Worm (Caenorhabditis elegans) whole organism, L4 larva: ENCODE data around the gene rpn-5.

Experiments
- F10B5.3 ChIP-seq: sonication (generic microtip); optimal IDR thresholded peaks from 2 replicates; lab custom pipeline; 2016; ENCODE audit warnings: mild to moderate bottlenecking, missing genetic modification characterization, missing compliant biosample characterization
- F37D6.2 ChIP-seq: sonication (generic microtip); optimal IDR thresholded peaks from 2 replicates; lab custom pipeline; 2016; ENCODE audit warnings: mild to moderate bottlenecking, missing genetic modification characterization, missing compliant biosample characterization
- F49E8.2 ChIP-seq: sonication (generic microtip); optimal IDR thresholded peaks from 2 replicates; lab custom pipeline; 2016; ENCODE audit warnings: missing compliant biosample characterization, mild to moderate bottlenecking, missing genetic modification characterization, borderline replicate concordance
- Y105C5A.15 ChIP-seq: fragments of 200-800 bp; sonication (Bioruptor generic); IDR thresholded peaks from 2 replicates; pipeline ENCODE4 v1.3.6; 2022; ENCODE audit warnings: missing genetic modification characterization, missing compliant biosample characterization
- Y48G9A.11 ChIP-seq: fragments of 200-800 bp; sonication (Bioruptor generic); IDR thresholded peaks from 2 replicates; pipeline ENCODE4 v1.3.6; 2022; ENCODE audit warnings: missing genetic modification reagents, missing genetic modification characterization, missing compliant biosample characterization
- aha-1 ChIP-seq: fragments of 150-350 bp; peaks from one replicate; lab custom pipeline; 2014; ENCODE audit warnings: missing biosample characterization, missing genetic modification characterization
- arid-1 ChIP-seq: fragments of 200-800 bp; sonication (Bioruptor generic); conservative IDR thresholded peaks from 2 replicates; pipeline ENCODE4 v1.3.6; 2022; ENCODE audit warnings: missing genetic modification reagents, missing genetic modification characterization, missing compliant biosample characterization
- ceh-62 ChIP-seq: sonication (generic microtip); optimal IDR thresholded peaks from 2 replicates; lab custom pipeline; 2017; ENCODE audit warnings: missing biosample characterization, missing genetic modification characterization
- daf-16 ChIP-seq, 3 experiments: sonication (generic microtip); optimal IDR thresholded peaks; 2 replicates each; lab custom pipeline; 2016 to 2017; ENCODE audit warnings: missing genetic modification characterization in 3 of 3, missing genetic modification reagents in 3 of 3, mild to moderate bottlenecking in 2 of 3, missing compliant biosample characterization in 2 of 3, missing biosample characterization in 1 of 3, moderate library complexity in 1 of 3
- dmd-6 ChIP-seq: fragments of 200-800 bp; sonication (Bioruptor generic); IDR thresholded peaks from 2 replicates; pipeline ENCODE4 v1.3.6; 2022; ENCODE audit warnings: missing genetic modification reagents, missing genetic modification characterization, missing compliant biosample characterization
- dpl-1 ChIP-seq: fragments of 150-350 bp; optimal IDR thresholded peaks from 2 replicates; lab custom pipeline; 2014; ENCODE audit warnings: missing biosample characterization, missing genetic modification reagents, missing genetic modification characterization
- duxl-1 ChIP-seq: sonication (generic microtip); optimal IDR thresholded peaks from 2 replicates; lab custom pipeline; 2016; ENCODE audit warnings: mild to moderate bottlenecking, missing genetic modification characterization, moderate library complexity, missing compliant biosample characterization; ENCODE audit not compliant: poor library complexity
- dve-1 ChIP-seq: sonication (generic microtip); optimal IDR thresholded peaks from 2 replicates; lab custom pipeline; 2017; ENCODE audit warnings: antibody characterized with exemption, mild to moderate bottlenecking, missing genetic modification characterization, missing compliant biosample characterization; ENCODE audit not compliant: insufficient read depth
- egl-43 ChIP-seq: fragments of 200-800 bp; sonication (Bioruptor generic); IDR thresholded peaks from 2 replicates; pipeline ENCODE4 v1.3.6; 2022; ENCODE audit warnings: missing genetic modification reagents, missing genetic modification characterization, missing compliant biosample characterization
- fkh-10 ChIP-seq: fragments of 150-350 bp; optimal IDR thresholded peaks from 2 replicates; lab custom pipeline; 2014; ENCODE audit warnings: missing biosample characterization, missing genetic modification reagents, missing genetic modification characterization
- fos-1 ChIP-seq: fragments of 150-350 bp; optimal IDR thresholded peaks from 2 replicates; lab custom pipeline; 2014; ENCODE audit warnings: missing biosample characterization, missing genetic modification characterization
- hif-1 ChIP-seq, 2 experiments: sonication (generic microtip); optimal IDR thresholded peaks; 2 replicates each; lab custom pipeline; 2016 to 2017; ENCODE audit warnings: missing compliant biosample characterization in 2 of 2, missing genetic modification characterization in 2 of 2, missing genetic modification reagents in 2 of 2, missing genotype in 2 of 2, mild to moderate bottlenecking in 1 of 2
- lim-7 ChIP-seq: fragments of 200-800 bp; sonication (Bioruptor generic); IDR thresholded peaks from 2 replicates; pipeline ENCODE4 v1.3.6; 2022; ENCODE audit warnings: missing genetic modification characterization, missing compliant biosample characterization
- lin-1 ChIP-seq: fragments of 200-800 bp; sonication (Bioruptor generic); IDR thresholded peaks from 2 replicates; pipeline ENCODE4 v1.3.6; 2022; ENCODE audit warnings: missing genetic modification reagents, missing genetic modification characterization, missing compliant biosample characterization
- lin-15B ChIP-seq: fragments of 150-350 bp; sonication (generic microtip); optimal IDR thresholded peaks from 3 replicates; lab custom pipeline; 2014; ENCODE audit warnings: missing biosample characterization, missing genetic modification characterization
- lin-38 ChIP-seq: fragments of 200-800 bp; sonication (Bioruptor generic); IDR thresholded peaks from 2 replicates; pipeline ENCODE4 v1.3.6; 2022; ENCODE audit warnings: missing genetic modification reagents, missing genetic modification characterization, missing compliant biosample characterization
- lsy-2 ChIP-seq, 2 experiments: fragments of 150-350 bp in 1 of 2; sonication (generic microtip) in 1 of 2; optimal IDR thresholded peaks; 2 replicates each; lab custom pipeline; 2014 to 2017; ENCODE audit warnings: missing biosample characterization in 2 of 2, missing genetic modification characterization in 2 of 2
- madf-9 ChIP-seq: fragments of 200-800 bp; sonication (Bioruptor generic); conservative IDR thresholded peaks from 2 replicates; pipeline ENCODE4 v1.3.6; 2022; ENCODE audit warnings: missing genetic modification reagents, missing genetic modification characterization, missing compliant biosample characterization
- mep-1 ChIP-seq: fragments of 150-350 bp; sonication (generic microtip); optimal IDR thresholded peaks from 3 replicates; lab custom pipeline; 2014; ENCODE audit warnings: missing biosample characterization, missing genetic modification characterization
- mxl-3 ChIP-seq: fragments of 200-800 bp; sonication (Bioruptor generic); optimal IDR thresholded peaks from 2 replicates; lab custom pipeline; 2018; ENCODE audit warnings: mild to moderate bottlenecking, missing genetic modification characterization, missing compliant biosample characterization
- nhr-102 ChIP-seq: sonication (generic microtip); optimal IDR thresholded peaks from 2 replicates; lab custom pipeline; 2016; ENCODE audit warnings: mild to moderate bottlenecking, missing genetic modification characterization, moderate library complexity, missing compliant biosample characterization
- nhr-11 ChIP-seq: fragments of 150-350 bp; optimal IDR thresholded peaks from 2 replicates; lab custom pipeline; 2014; ENCODE audit warnings: missing biosample characterization, missing genetic modification characterization
- nhr-237 ChIP-seq: sonication (generic microtip); optimal IDR thresholded peaks from 2 replicates; lab custom pipeline; 2017; ENCODE audit warnings: missing biosample characterization, missing genetic modification characterization
- nhr-25 ChIP-seq: sonication (generic microtip); optimal IDR thresholded peaks from 2 replicates; lab custom pipeline; 2017; ENCODE audit warnings: missing genetic modification characterization, mild to moderate bottlenecking, missing compliant biosample characterization, antibody characterized with exemption, moderate library complexity, borderline replicate concordance; ENCODE audit not compliant: insufficient read depth
- nhr-28 ChIP-seq: fragments of 150-350 bp; optimal IDR thresholded peaks from 2 replicates; lab custom pipeline; 2014; ENCODE audit warnings: missing biosample characterization, missing genetic modification characterization
- nhr-48 ChIP-seq: sonication (generic microtip); optimal IDR thresholded peaks from 2 replicates; lab custom pipeline; 2016; ENCODE audit warnings: mild to moderate bottlenecking, missing genetic modification characterization, missing compliant biosample characterization
- nhr-77 ChIP-seq: fragments of 150-350 bp; optimal IDR thresholded peaks from 2 replicates; lab custom pipeline; 2014; ENCODE audit warnings: missing biosample characterization, missing genetic modification characterization
- pha-4 ChIP-seq, 2 experiments: fragments of 150-350 bp in 1 of 2; fragments of 200-800 bp in 1 of 2; sonication (Bioruptor generic) in 1 of 2; IDR thresholded peaks in 1 of 2; optimal IDR thresholded peaks in 1 of 2; 2 replicates each; pipeline versions ENCODE4 v1.3.6 to Lab custom; 2014 to 2022; ENCODE audit warnings: missing genetic modification characterization in 2 of 2, missing genetic modification reagents in 2 of 2, missing biosample characterization in 1 of 2, missing compliant biosample characterization in 1 of 2
- rbr-2 ChIP-seq: sonication (generic microtip); optimal IDR thresholded peaks from 2 replicates; lab custom pipeline; 2016; ENCODE audit warnings: missing genotype, missing genetic modification characterization, missing compliant biosample characterization
- saeg-2 ChIP-seq: fragments of 200-800 bp; sonication (Bioruptor generic); IDR thresholded peaks from 2 replicates; pipeline ENCODE4 v1.3.6; 2022; ENCODE audit warnings: missing genetic modification reagents, missing genetic modification characterization, missing compliant biosample characterization
- snpc-4 ChIP-seq: fragments of 150-350 bp; optimal IDR thresholded peaks from 2 replicates; lab custom pipeline; 2014; ENCODE audit warnings: missing biosample characterization, missing genetic modification characterization
- spr-1 ChIP-seq: sonication (generic microtip); optimal IDR thresholded peaks from 2 replicates; lab custom pipeline; 2016; ENCODE audit warnings: mild to moderate bottlenecking, missing genetic modification characterization, missing compliant biosample characterization
- spr-3 ChIP-seq: fragments of 200-800 bp; sonication (Bioruptor generic); optimal IDR thresholded peaks from 2 replicates; lab custom pipeline; 2018; ENCODE audit warnings: mild to moderate bottlenecking, missing genetic modification characterization, missing compliant biosample characterization
- unc-62 ChIP-seq, 3 experiments: fragments of 150-350 bp in 1 of 3; sonication (generic microtip); optimal IDR thresholded peaks in 2 of 3; peaks in 1 of 3; 1 replicate in 1 of 3; 2 replicates in 2 of 3; lab custom pipeline; 2014 to 2017; ENCODE audit warnings: missing biosample characterization in 3 of 3, missing genetic modification characterization in 3 of 3, missing genetic modification reagents in 3 of 3, missing genotype in 1 of 3
- vab-7 ChIP-seq: fragments of 200-800 bp; sonication (Bioruptor generic); IDR thresholded peaks from 2 replicates; pipeline ENCODE4 v1.3.6; 2022; ENCODE audit warnings: missing genetic modification reagents, missing genetic modification characterization, missing compliant biosample characterization
- zfp-3 ChIP-seq: fragments of 200-800 bp; sonication (Bioruptor generic); conservative IDR thresholded peaks from 2 replicates; pipeline ENCODE4 v1.3.6; 2022; ENCODE audit warnings: missing genetic modification reagents, missing genetic modification characterization, missing compliant biosample characterization
- zip-2 ChIP-seq: fragments of 150-350 bp; optimal IDR thresholded peaks from 2 replicates; lab custom pipeline; 2014; ENCODE audit warnings: missing biosample characterization, missing genetic modification characterization
- ztf-11 ChIP-seq: fragments of 150-350 bp; optimal IDR thresholded peaks from 2 replicates; lab custom pipeline; 2014; ENCODE audit warnings: missing biosample characterization, missing genetic modification characterization

The rpn-5 gene

DNA sequence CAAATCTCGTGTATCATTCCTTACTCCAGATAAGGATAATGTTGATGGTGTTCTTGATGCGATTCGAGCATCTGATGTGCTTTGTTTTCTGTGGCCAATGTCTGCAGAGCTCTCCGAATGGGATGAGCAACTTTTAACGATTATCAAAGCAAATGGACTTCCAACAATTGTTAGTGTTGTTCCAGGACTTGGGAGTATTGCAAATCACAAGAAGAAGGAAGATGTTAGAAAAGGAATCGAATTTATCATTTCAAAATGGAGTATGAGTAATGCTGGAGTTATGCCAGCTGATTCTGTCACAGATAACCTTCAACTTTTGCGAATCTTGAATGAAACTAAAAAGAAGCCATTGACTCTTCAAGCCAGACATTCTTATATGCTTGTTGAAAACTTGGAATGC, 12.6 kb upstream of the rpn-5 start:
- TF ChIP-seq fos-1, result no peak
- no peak for TF ChIP-seq nhr-28 (tag; lab: Kevin White, UChicago)
- TF ChIP-seq arid-1, result no peak
- TF ChIP-seq ceh-62 (tag; lab: Kevin White, UChicago), result no peak
- TF ChIP-seq unc-62 (GFP tag; optimal IDR thresholded peaks at IDR 0.05 in 1 of 2; lab: Kevin White, UChicago), result peak in 1 of 2 experiments; percentile 96
- no peak for TF ChIP-seq unc-62 (tag; optimal IDR thresholded peaks at IDR 0.05; lab: Kevin White, UChicago)
- no peak for TF ChIP-seq nhr-237 (tag; lab: Kevin White, UChicago)
- TF ChIP-seq nhr-77 (tag; lab: Kevin White, UChicago), result no peak

DNA sequence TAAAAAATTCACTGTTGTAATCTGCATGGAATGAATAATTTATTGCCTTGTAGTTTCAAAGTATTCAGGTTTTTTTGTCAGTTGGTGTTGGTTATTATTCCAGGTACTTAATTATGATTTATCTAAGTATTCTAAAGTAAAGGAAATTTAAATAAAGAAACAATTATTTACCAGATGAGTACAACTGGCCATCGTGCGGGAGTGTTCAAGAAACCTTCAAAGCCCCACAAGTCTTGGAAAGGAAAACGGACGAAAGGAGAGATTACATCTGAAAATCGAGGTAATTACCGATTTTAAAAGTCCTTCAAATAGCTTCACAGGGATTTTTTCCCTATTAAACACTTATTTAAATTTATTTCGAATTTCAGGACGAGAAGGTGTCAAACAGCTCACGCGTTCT, 11.9 kb upstream of the rpn-5 start, which contains the start of gene tag-151:
tag-151 (plus strand) TSS at position 158 of the 400 bp plus-strand sequence.
- TF ChIP-seq vab-7 (GFP tag; lab: Robert Waterston, UW) (no peak), dpl-1 (GFP tag; lab: Kevin White, UChicago) (no peak), lim-7 (GFP tag; lab: Robert Waterston, UW) (0 out of 2 replicates have a peak, but pooled peaks have one; percentile 22), dve-1 (peak; percentile 3), lsy-2 (tag; optimal IDR thresholded peaks at IDR 0.05; lab: Kevin White, UChicago) (peak in 1 of 2 experiments; percentile 41), nhr-102 (tag; lab: Kevin White, UChicago) (peak; percentile 77), rbr-2 (tag; lab: Kevin White, UChicago) (no peak), spr-3 (GFP tag; lab: Kevin White, UChicago) (peak; percentile 58), pha-4 (GFP tag; IDR thresholded peaks at IDR 0.05; lab: Robert Waterston, UW) (no peak), pha-4 (tag; optimal IDR thresholded peaks at IDR 0.05; lab: Kevin White, UChicago) (no peak), mep-1 (tag; lab: Kevin White, UChicago) (no peak), aha-1 (tag; lab: Kevin White, UChicago) (no peak), Y105C5A.15 (no peak), zip-2 (peak; percentile 54), madf-9 (GFP tag; lab: Robert Waterston, UW) (no peak), daf-16 (GFP tag; optimal IDR thresholded peaks at IDR 0.05; lab: Kevin White, UChicago) (peak in 1 of 2 experiments; percentile 54), daf-16 (tag; optimal IDR thresholded peaks at IDR 0.05; lab: Kevin White, UChicago) (no peak), saeg-2 (0 out of 2 replicates have a peak, but pooled peaks have one; percentile 25), F10B5.3 (tag; lab: Kevin White, UChicago) (peak; percentile 54), lin-38 (GFP tag; lab: Robert Waterston, UW) (peak; percentile 65), duxl-1 (tag; lab: Kevin White, UChicago) (no peak), nhr-28 (tag; lab: Kevin White, UChicago) (no peak), zfp-3 (GFP tag; lab: Robert Waterston, UW) (no peak), snpc-4 (tag; lab: Kevin White, UChicago) (no peak), spr-1 (peak; percentile 36), arid-1 (peak; percentile 56; the same call in 1 of the 2 replicates), lin-1 (GFP tag; lab: Robert Waterston, UW) (no peak), nhr-48 (peak; percentile 16), F37D6.2 (tag; lab: Kevin White, UChicago) (no peak), mxl-3 (GFP tag; lab: Kevin White, UChicago) (no peak), egl-43 (no peak), Y48G9A.11 (GFP tag; lab: Robert Waterston, UW) (peak; percentile 24; the same call in 1 of the 2 replicates), unc-62 (GFP tag; optimal IDR thresholded peaks at IDR 0.05 in 1 of 2; lab: Kevin White, UChicago) (no peak), unc-62 (tag; optimal IDR thresholded peaks at IDR 0.05; lab: Kevin White, UChicago) (no peak)

DNA sequence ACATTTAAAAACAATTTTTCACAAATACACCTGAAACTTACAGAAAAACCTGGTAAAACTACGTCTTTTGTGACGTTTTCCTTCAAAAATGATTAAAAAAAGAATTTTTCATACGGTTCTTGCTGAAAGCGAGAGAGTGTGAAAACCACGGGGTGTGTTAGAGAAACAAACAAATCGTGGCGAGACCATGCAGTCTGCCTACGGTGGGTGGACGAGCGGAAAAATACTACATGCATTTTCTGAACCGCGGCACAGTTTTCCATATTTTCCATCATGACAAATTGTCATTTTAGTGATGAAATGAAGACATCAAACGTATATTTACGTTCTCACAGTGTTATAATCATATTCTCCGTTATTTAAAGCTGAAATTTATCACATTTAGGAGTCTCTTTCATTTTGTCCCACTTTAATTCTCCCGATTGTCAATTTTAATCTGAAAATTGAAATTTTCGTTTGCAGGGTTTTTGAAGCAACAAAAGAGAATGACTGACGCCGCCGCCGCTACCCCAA, 8.2 kb upstream of the rpn-5 start, which contains the start of the genes F10G7.9 and tsn-1:
F10G7.9 (minus strand) TSS at position 127 of the 513 bp plus-strand sequence.
tsn-1 (plus strand) TSS at position 463 of the 513 bp plus-strand sequence.
- TF ChIP-seq ztf-11 (tag; lab: Kevin White, UChicago) (no peak), nhr-11 (peak; percentile 5), dpl-1 (GFP tag; lab: Kevin White, UChicago) (peak; percentile 70), mxl-3 (GFP tag; lab: Kevin White, UChicago) (peak; percentile 36), F49E8.2 (tag; lab: Kevin White, UChicago) (peak; percentile 21), nhr-28 (tag; lab: Kevin White, UChicago) (peak; percentile 47), lsy-2 (tag; optimal IDR thresholded peaks at IDR 0.05; lab: Kevin White, UChicago) (peak; percentile 70 to 97), fkh-10 (GFP tag; lab: Kevin White, UChicago) (peak; percentile 5), nhr-25 (peak; percentile 46), lin-15B (no peak), fos-1 (no peak), hif-1 (tag; optimal IDR thresholded peaks at IDR 0.05; lab: Kevin White, UChicago) (peak in 1 of 2 experiments; percentile 11), duxl-1 (tag; lab: Kevin White, UChicago) (peak; percentile 11), spr-3 (GFP tag; lab: Kevin White, UChicago) (no peak), Y48G9A.11 (GFP tag; lab: Robert Waterston, UW) (peak; percentile 18; the same call in 1 of the 2 replicates), dmd-6 (GFP tag; lab: Robert Waterston, UW) (peak; percentile 57), rbr-2 (tag; lab: Kevin White, UChicago) (peak; percentile 0), pha-4 (GFP tag; IDR thresholded peaks at IDR 0.05; lab: Robert Waterston, UW) (no peak), pha-4 (tag; optimal IDR thresholded peaks at IDR 0.05; lab: Kevin White, UChicago) (peak; percentile 23)
